Fruit fly (Drosophila melanogaster) whole organism, embryonic: Measurements from ENCODE around the gene CaMKII.

Experiments
- Abd-B ChIP-seq: fragments of 200-800 bp; sonication (Bioruptor generic); optimal IDR thresholded peaks from 2 replicates; lab custom pipeline; 2018; ENCODE audit warnings: missing biosample characterization, mild to moderate bottlenecking, missing genetic modification characterization, moderate library complexity
- Antp ChIP-seq: fragments of 200-800 bp; sonication (Bioruptor generic); optimal IDR thresholded peaks from 3 replicates; lab custom pipeline; 2016; ENCODE audit warnings: missing biosample characterization, missing genetic modification characterization
- Awh ChIP-seq: fragments of 200-800 bp; sonication (Bioruptor generic); IDR thresholded peaks from 2 replicates; pipeline ENCODE4, ENCODE4 v1.3.6; 2022; ENCODE audit warnings: missing biosample characterization, missing genetic modification characterization
- B-H2 ChIP-seq: fragments of 200-800 bp; sonication (Bioruptor generic); optimal IDR thresholded peaks from 2 replicates; lab custom pipeline; 2018; ENCODE audit warnings: missing biosample characterization, mild to moderate bottlenecking, missing genetic modification characterization
- CG10147 ChIP-seq: fragments of 200-800 bp; sonication (Bioruptor generic); optimal IDR thresholded peaks from 2 replicates; lab custom pipeline; 2019; ENCODE audit warnings: missing biosample characterization, mild to moderate bottlenecking, missing genetic modification characterization, moderate library complexity
- CG10979 ChIP-seq: fragments of 200-800 bp; sonication (Bioruptor generic); optimal IDR thresholded peaks from 2 replicates; lab custom pipeline; 2018; ENCODE audit warnings: missing biosample characterization, mild to moderate bottlenecking, missing genetic modification characterization, moderate library complexity
- CG12299 ChIP-seq: fragments of 200-800 bp; sonication (Bioruptor generic); optimal IDR thresholded peaks from 2 replicates; lab custom pipeline; 2018; ENCODE audit warnings: missing biosample characterization, mild to moderate bottlenecking, missing genetic modification characterization
- CG13287 ChIP-seq: fragments of 200-800 bp; sonication (Bioruptor generic); IDR thresholded peaks from 2 replicates; pipeline ENCODE4 v1.3.6; 2022; ENCODE audit warnings: missing biosample characterization, missing genetic modification characterization; ENCODE audit not compliant: partially characterized antibody
- CG1529 ChIP-seq: fragments of 200-800 bp; sonication (Bioruptor generic); optimal IDR thresholded peaks from 3 replicates; lab custom pipeline; 2018; ENCODE audit warnings: missing biosample characterization, missing genetic modification characterization
- CG15479 ChIP-seq: fragments of 200-800 bp; sonication (Bioruptor generic); optimal IDR thresholded peaks from 3 replicates; lab custom pipeline; 2019; ENCODE audit warnings: missing biosample characterization, mild to moderate bottlenecking, missing genetic modification characterization, moderate library complexity
- CG16779 ChIP-seq: fragments of 200-800 bp; sonication (Bioruptor generic); IDR thresholded peaks from 2 replicates; pipeline ENCODE4 v1.3.6; 2022; ENCODE audit warnings: missing biosample characterization, missing genetic modification characterization
- CG16815 ChIP-seq: fragments of 200-800 bp; sonication (Bioruptor generic); optimal IDR thresholded peaks from 3 replicates; lab custom pipeline; 2017; ENCODE audit warnings: missing biosample characterization, mild to moderate bottlenecking, missing genetic modification characterization
- CG17361 ChIP-seq: fragments of 200-800 bp; sonication (Bioruptor generic); IDR thresholded peaks from 3 replicates; pipeline ENCODE4 v1.3.6; 2022; ENCODE audit warnings: missing biosample characterization, missing genetic modification characterization
- CG18011 ChIP-seq: fragments of 200-800 bp; sonication (Bioruptor generic); optimal IDR thresholded peaks from 2 replicates; lab custom pipeline; 2017; ENCODE audit warnings: missing biosample characterization, missing genetic modification characterization, mild to moderate bottlenecking, moderate library complexity, missing genotype
- CG34224 ChIP-seq: fragments of 200-800 bp; sonication (Bioruptor generic); IDR thresholded peaks from 3 replicates; pipeline ENCODE4 v1.3.6; 2022; ENCODE audit warnings: missing biosample characterization, missing genetic modification characterization; ENCODE audit not compliant: partially characterized antibody
- CG4404 ChIP-seq: fragments of 200-800 bp; sonication (Bioruptor generic); IDR thresholded peaks from 2 replicates; pipeline ENCODE4 v1.3.6; 2022; ENCODE audit warnings: missing biosample characterization, missing genetic modification characterization
- CG6813 ChIP-seq: fragments of 200-800 bp; sonication (Bioruptor generic); optimal IDR thresholded peaks from 2 replicates; lab custom pipeline; 2017; ENCODE audit warnings: missing biosample characterization, missing genetic modification characterization, mild to moderate bottlenecking, moderate library complexity, missing genetic modification reagents
- CG7556 ChIP-seq: fragments of 200-800 bp; sonication (Bioruptor generic); optimal IDR thresholded peaks from 2 replicates; lab custom pipeline; 2017; ENCODE audit warnings: missing biosample characterization, mild to moderate bottlenecking, missing genetic modification characterization
- CG8944 ChIP-seq: fragments of 200-800 bp; sonication (Bioruptor generic); optimal IDR thresholded peaks from 3 replicates; lab custom pipeline; 2016; ENCODE audit warnings: missing biosample characterization, missing genetic modification characterization
- D ChIP-seq, 2 experiments: fragments of 200-800 bp in 1 of 2; fragments of >200 bp in 1 of 2; sonication (Bioruptor generic) in 1 of 2; optimal IDR thresholded peaks; 2 replicates in 1 of 2; 3 replicates in 1 of 2; lab custom pipeline; 2017; ENCODE audit warnings: mild to moderate bottlenecking in 1 of 2, missing biosample characterization in 1 of 2, missing genetic modification characterization in 1 of 2, missing genetic modification reagents in 1 of 2
- Dll ChIP-seq: fragments of 200-800 bp; sonication (Bioruptor generic); IDR thresholded peaks from 4 replicates; pipeline ENCODE4 v1.3.6; 2022; ENCODE audit warnings: missing biosample characterization, missing genetic modification characterization; ENCODE audit not compliant: partially characterized antibody
- Fer3 ChIP-seq: fragments of 200-800 bp; sonication (Bioruptor generic); optimal IDR thresholded peaks from 2 replicates; lab custom pipeline; 2018; ENCODE audit warnings: missing biosample characterization, mild to moderate bottlenecking, missing genetic modification characterization, moderate library complexity
- Hr78 ChIP-seq, 2 experiments: fragments of 200-800 bp in 1 of 2; fragments of >200 bp in 1 of 2; sonication (Bioruptor generic) in 1 of 2; optimal IDR thresholded peaks; 2 replicates each; lab custom pipeline; 2017 to 2019; ENCODE audit warnings: missing biosample characterization in 2 of 2, missing genetic modification characterization in 2 of 2, mild to moderate bottlenecking in 1 of 2, moderate library complexity in 1 of 2
- MBD-R2 ChIP-seq: fragments of 200-800 bp; sonication (Bioruptor generic); IDR thresholded peaks from 2 replicates; pipeline ENCODE4 v1.3.6; 2022; ENCODE audit warnings: missing biosample characterization, missing genetic modification characterization
- Opbp ChIP-seq: fragments of 200-800 bp; sonication (Bioruptor generic); IDR thresholded peaks from 3 replicates; pipeline ENCODE4 v1.3.6; 2022; ENCODE audit warnings: missing biosample characterization, missing genetic modification characterization; ENCODE audit not compliant: partially characterized antibody
- Side ChIP-seq: fragments of 200-800 bp; sonication (Bioruptor generic); optimal IDR thresholded peaks from 2 replicates; lab custom pipeline; 2016; ENCODE audit warnings: missing biosample characterization, missing genetic modification characterization
- Trl ChIP-seq, 3 experiments: fragments of >200 bp in 2 of 3; fragments of 200-800 bp in 1 of 3; sonication (Bioruptor generic) in 1 of 3; optimal IDR thresholded peaks; 2 replicates in 1 of 3; 3 replicates in 2 of 3; lab custom pipeline; 2016 to 2017; ENCODE audit warnings: missing biosample characterization in 1 of 3, missing genetic modification characterization in 1 of 3
- Xbp1 ChIP-seq: fragments of 200-800 bp; sonication (Bioruptor generic); optimal IDR thresholded peaks from 3 replicates; lab custom pipeline; 2016; ENCODE audit warnings: missing biosample characterization, mild to moderate bottlenecking, missing genetic modification characterization
- amos ChIP-seq: fragments of 200-800 bp; sonication (Bioruptor generic); IDR thresholded peaks from 2 replicates; pipeline ENCODE4 v1.3.6; 2022; ENCODE audit warnings: missing biosample characterization, missing genetic modification characterization; ENCODE audit not compliant: partially characterized antibody
- bsh ChIP-seq, 2 experiments: fragments of 200-800 bp; sonication (Bioruptor generic); optimal IDR thresholded peaks; 2 replicates each; lab custom pipeline; 2017 to 2018; ENCODE audit warnings: mild to moderate bottlenecking in 2 of 2, missing biosample characterization in 2 of 2, missing genetic modification characterization in 2 of 2, moderate library complexity in 1 of 2
- cwo ChIP-seq: fragments of 200-800 bp; sonication (Bioruptor generic); optimal IDR thresholded peaks from 3 replicates; lab custom pipeline; 2017; ENCODE audit warnings: missing biosample characterization, missing genetic modification characterization, mild to moderate bottlenecking, moderate library complexity, missing genetic modification reagents
- disco-r ChIP-seq: fragments of 200-800 bp; sonication (Bioruptor generic); optimal IDR thresholded peaks from 2 replicates; lab custom pipeline; 2016; ENCODE audit warnings: missing biosample characterization, missing genetic modification characterization
- ems ChIP-seq: fragments of 200-800 bp; sonication (Bioruptor generic); optimal IDR thresholded peaks from 3 replicates; lab custom pipeline; 2016; ENCODE audit warnings: missing biosample characterization, missing genetic modification characterization
- gcm ChIP-seq: fragments of 200-800 bp; sonication (Bioruptor generic); optimal IDR thresholded peaks from 2 replicates; lab custom pipeline; 2019; ENCODE audit warnings: missing biosample characterization, mild to moderate bottlenecking, missing genetic modification characterization, moderate library complexity
- grau ChIP-seq: fragments of 200-800 bp; optimal IDR thresholded peaks from 3 replicates; lab custom pipeline; 2019; ENCODE audit warnings: missing biosample characterization, mild to moderate bottlenecking, missing genetic modification characterization, moderate library complexity
- grn ChIP-seq: fragments of 200-800 bp; sonication (Bioruptor generic); optimal IDR thresholded peaks from 3 replicates; lab custom pipeline; 2017; ENCODE audit warnings: missing biosample characterization, missing genetic modification characterization
- gsb-n ChIP-seq: fragments of 200-800 bp; sonication (Bioruptor generic); optimal IDR thresholded peaks from 3 replicates; lab custom pipeline; 2018; ENCODE audit warnings: missing biosample characterization, mild to moderate bottlenecking, missing genetic modification characterization
- gt ChIP-seq: fragments of 200-800 bp; sonication (Bioruptor generic); IDR thresholded peaks from 2 replicates; pipeline ENCODE4 v1.3.6; 2022; ENCODE audit warnings: missing biosample characterization, missing genetic modification characterization
- h ChIP-seq: fragments of >200 bp; optimal IDR thresholded peaks from 2 replicates; lab custom pipeline; 2017
- jing ChIP-seq: fragments of 200-800 bp; sonication (Bioruptor generic); optimal IDR thresholded peaks from 2 replicates; lab custom pipeline; 2018; ENCODE audit warnings: missing biosample characterization, mild to moderate bottlenecking, missing genetic modification characterization
- kah ChIP-seq: fragments of 200-800 bp; sonication (Bioruptor generic); optimal IDR thresholded peaks from 2 replicates; lab custom pipeline; 2018; ENCODE audit warnings: missing biosample characterization, mild to moderate bottlenecking, missing genetic modification characterization
- lilli ChIP-seq: fragments of 200-800 bp; sonication (Bioruptor generic); optimal IDR thresholded peaks from 3 replicates; lab custom pipeline; 2016; ENCODE audit warnings: missing biosample characterization, missing genetic modification characterization
- lov ChIP-seq, 2 experiments: fragments of 200-800 bp in 1 of 2; fragments of >200 bp in 1 of 2; sonication (Bioruptor generic) in 1 of 2; IDR thresholded peaks in 1 of 2; optimal IDR thresholded peaks in 1 of 2; 2 replicates in 1 of 2; 3 replicates in 1 of 2; pipeline versions ENCODE4 v1.3.6 to Lab custom; 2017 to 2022; ENCODE audit warnings: missing biosample characterization in 1 of 2, missing genetic modification characterization in 1 of 2
- mirr ChIP-seq: fragments of 200-800 bp; sonication (Bioruptor generic); optimal IDR thresholded peaks from 3 replicates; lab custom pipeline; 2018; ENCODE audit warnings: missing biosample characterization, mild to moderate bottlenecking, missing genetic modification characterization
- nmo ChIP-seq: fragments of 200-800 bp; sonication (Bioruptor generic); optimal IDR thresholded peaks from 2 replicates; lab custom pipeline; 2018; ENCODE audit warnings: missing biosample characterization, mild to moderate bottlenecking, missing genetic modification characterization, moderate library complexity
- org-1 ChIP-seq: fragments of 200-800 bp; sonication (Bioruptor generic); optimal IDR thresholded peaks from 2 replicates; lab custom pipeline; 2017; ENCODE audit warnings: missing biosample characterization, missing genetic modification characterization
- pum ChIP-seq: fragments of 200-800 bp; sonication (Bioruptor generic); optimal IDR thresholded peaks from 2 replicates; lab custom pipeline; 2016; ENCODE audit warnings: missing biosample characterization, missing genetic modification characterization
- tx ChIP-seq: fragments of 200-800 bp; sonication (Bioruptor generic); optimal IDR thresholded peaks from 2 replicates; lab custom pipeline; 2016; ENCODE audit warnings: missing biosample characterization, missing genetic modification characterization
- wdn ChIP-seq: fragments of 200-800 bp; sonication (Bioruptor generic); IDR thresholded peaks from 2 replicates; pipeline ENCODE4 v1.3.6; 2022; ENCODE audit warnings: missing biosample characterization, missing genetic modification characterization

The CaMKII gene

DNA sequence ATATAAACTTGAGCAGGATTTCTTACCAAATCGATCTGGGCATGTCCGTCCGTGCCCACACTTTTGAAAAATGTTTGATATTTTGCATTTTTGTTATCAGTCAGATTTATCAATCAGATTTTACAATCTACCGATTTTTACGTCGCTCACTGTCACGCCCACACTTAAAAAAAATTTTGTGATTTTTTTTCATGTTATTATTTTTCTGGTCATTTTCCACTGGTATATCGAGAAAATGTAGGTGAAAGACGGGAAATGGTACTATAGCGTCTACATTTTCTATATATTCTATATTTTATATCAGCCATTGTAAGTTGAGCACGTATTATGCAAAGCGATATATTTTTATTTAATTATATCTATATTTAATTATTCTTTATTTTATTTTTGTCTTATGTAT is 10.7 kb upstream of the CaMKII start (continued):
- TF ChIP-seq CG4404 (no peak), gsb-n (tag; lab: Kevin White, UChicago) (peak; percentile 22), Fer3 (tag; lab: Kevin White, UChicago) (peak; percentile 35), CG13287 (GFP tag; lab: Robert Waterston, UW) (no peak), org-1 (GFP tag; lab: Kevin White, UChicago) (no peak), mirr (GFP tag; lab: Kevin White, UChicago) (no peak), CG1529 (GFP tag; lab: Kevin White, UChicago) (no peak), Dll (no peak), CG17361 (GFP tag; lab: Robert Waterston, UW) (peak; percentile 45; the same call in 2 of the 3 replicates), grn (GFP tag; lab: Kevin White, UChicago) (no peak), Abd-B (GFP tag; lab: Kevin White, UChicago) (no peak), lov (optimal IDR thresholded peaks at IDR 0.05; lab: Kevin White, UChicago) (no peak), lov (GFP tag; IDR thresholded peaks at IDR 0.05; lab: Robert Waterston, UW) (no peak), tx (GFP tag; lab: Kevin White, UChicago) (no peak), kah (GFP tag; lab: Kevin White, UChicago) (no peak), CG8944 (no peak), nmo (GFP tag; lab: Kevin White, UChicago) (peak; percentile 10), Side (no peak), Antp (GFP tag; lab: Kevin White, UChicago) (no peak), Xbp1 (GFP tag; lab: Kevin White, UChicago) (peak; percentile 34), CG15479 (no peak), grau (no peak), pum (no peak), h (lab: Kevin White, UChicago) (no peak), CG18011 (GFP tag; lab: Kevin White, UChicago) (no peak), CG10979 (tag; lab: Kevin White, UChicago) (no peak), CG7556 (GFP tag; lab: Kevin White, UChicago) (no peak), CG6813 (no peak), cwo (GFP tag; lab: Kevin White, UChicago) (no peak), CG12299 (tag; lab: Kevin White, UChicago) (no peak), ems (GFP tag; lab: Kevin White, UChicago) (no peak), gcm (no peak), Trl (optimal IDR thresholded peaks at IDR 0.05; lab: Kevin White, UChicago) (no peak), Trl (GFP tag; optimal IDR thresholded peaks at IDR 0.05; lab: Kevin White, UChicago) (no peak), D (optimal IDR thresholded peaks at IDR 0.05; lab: Kevin White, UChicago) (no peak), D (GFP tag; optimal IDR thresholded peaks at IDR 0.05; lab: Kevin White, UChicago) (peak; percentile 14), lilli (GFP tag; lab: Kevin White, UChicago) (no peak), CG16779 (GFP tag; lab: Robert Waterston, UW) (no peak), Hr78 (GFP tag; optimal IDR thresholded peaks at IDR 0.05; lab: Kevin White, UChicago) (no peak), disco-r (GFP tag; lab: Kevin White, UChicago) (no peak), CG10147 (GFP tag; lab: Kevin White, UChicago) (no peak), bsh (GFP tag; optimal IDR thresholded peaks at IDR 0.05; lab: Kevin White, UChicago) (peak in 1 of 2 experiments; percentile 27), amos (no peak), MBD-R2 (no peak), Opbp (GFP tag; lab: Robert Waterston, UW) (no peak), gt (GFP tag; lab: Robert Waterston, UW) (no peak), B-H2 (no peak), wdn (GFP tag; lab: Robert Waterston, UW) (no peak), jing (no peak), CG16815 (GFP tag; lab: Kevin White, UChicago) (no peak), Awh (GFP tag; lab: Robert Waterston, UW) (no peak), CG34224 (no peak)
